Fruit fly (Drosophila melanogaster) whole organism, embryonic: ENCODE data around the gene CG32712.

Source experiments
- Aef1 ChIP-seq: fragments of 200-800 bp; sonication (Bioruptor generic); IDR thresholded peaks from 3 replicates; pipeline ENCODE4 v1.3.6; 2022; ENCODE audit warnings: missing biosample characterization, missing genetic modification characterization
- Atf3 ChIP-seq: fragments of 200-800 bp; sonication (Bioruptor generic); optimal IDR thresholded peaks from 3 replicates; lab custom pipeline; 2016; ENCODE audit warnings: missing biosample characterization, missing genetic modification characterization
- Blimp-1 ChIP-seq: fragments of 200-800 bp; sonication (Bioruptor generic); optimal IDR thresholded peaks from 3 replicates; lab custom pipeline; 2018; ENCODE audit warnings: missing biosample characterization, missing genetic modification characterization, mild to moderate bottlenecking, moderate library complexity, missing genetic modification reagents
- Bteb2 ChIP-seq: fragments of 200-800 bp; sonication (Bioruptor generic); optimal IDR thresholded peaks from 2 replicates; lab custom pipeline; 2016; ENCODE audit warnings: missing biosample characterization, missing genetic modification characterization
- CG10543 ChIP-seq: fragments of 200-800 bp; sonication (Bioruptor generic); optimal IDR thresholded peaks from 3 replicates; lab custom pipeline; 2017; ENCODE audit warnings: missing biosample characterization, mild to moderate bottlenecking, missing genetic modification characterization, moderate library complexity
- CG10959 ChIP-seq: fragments of 200-800 bp; sonication (Bioruptor generic); IDR thresholded peaks from 2 replicates; pipeline ENCODE4 v1.3.6; 2022; ENCODE audit warnings: missing biosample characterization, missing genetic modification characterization
- CG11398 ChIP-seq: fragments of 200-800 bp; sonication (Bioruptor generic); optimal IDR thresholded peaks from 2 replicates; lab custom pipeline; 2016; ENCODE audit warnings: missing biosample characterization, missing genetic modification characterization
- CG11504 ChIP-seq: fragments of 200-800 bp; sonication (Bioruptor generic); optimal IDR thresholded peaks from 3 replicates; lab custom pipeline; 2019; ENCODE audit warnings: missing biosample characterization, mild to moderate bottlenecking, missing genetic modification characterization, moderate library complexity
- CG16813 ChIP-seq: fragments of 200-800 bp; sonication (Bioruptor generic); IDR thresholded peaks from 3 replicates; pipeline ENCODE4 v1.3.6; 2022; ENCODE audit warnings: missing biosample characterization, missing genetic modification characterization; ENCODE audit not compliant: partially characterized antibody
- CG17802 ChIP-seq: fragments of 200-800 bp; sonication (Bioruptor generic); optimal IDR thresholded peaks from 2 replicates; lab custom pipeline; 2018; ENCODE audit warnings: missing biosample characterization, mild to moderate bottlenecking, missing genetic modification characterization, moderate library complexity
- CG1792 ChIP-seq: fragments of 200-800 bp; sonication (Bioruptor generic); optimal IDR thresholded peaks from 2 replicates; lab custom pipeline; 2016; ENCODE audit warnings: missing biosample characterization, missing genetic modification characterization
- CG2678 ChIP-seq: fragments of 200-800 bp; sonication (Bioruptor generic); optimal IDR thresholded peaks from 3 replicates; lab custom pipeline; 2019; ENCODE audit warnings: missing biosample characterization, mild to moderate bottlenecking, missing genetic modification characterization, moderate library complexity
- CG30403 ChIP-seq: fragments of 200-800 bp; sonication (Bioruptor generic); optimal IDR thresholded peaks from 3 replicates; lab custom pipeline; 2016; ENCODE audit warnings: missing biosample characterization, missing genetic modification characterization
- CG31388 ChIP-seq: fragments of 200-800 bp; sonication (Bioruptor generic); optimal IDR thresholded peaks from 2 replicates; lab custom pipeline; 2016; ENCODE audit warnings: missing biosample characterization, missing genetic modification characterization
- CG4617 ChIP-seq: fragments of 200-800 bp; sonication (Bioruptor generic); optimal IDR thresholded peaks from 3 replicates; lab custom pipeline; 2016; ENCODE audit warnings: missing biosample characterization, missing genetic modification characterization, borderline replicate concordance
- CG6683 ChIP-seq: fragments of 200-800 bp; sonication (Bioruptor generic); optimal IDR thresholded peaks from 2 replicates; lab custom pipeline; 2017; ENCODE audit warnings: missing biosample characterization, mild to moderate bottlenecking, missing genetic modification characterization, missing genetic modification reagents
- CG6689 ChIP-seq: fragments of 200-800 bp; sonication (Bioruptor generic); IDR thresholded peaks from 2 replicates; pipeline ENCODE4 v1.3.6; 2022; ENCODE audit warnings: missing biosample characterization, missing genetic modification characterization
- CG6765 ChIP-seq: fragments of 200-800 bp; sonication (Bioruptor generic); optimal IDR thresholded peaks from 3 replicates; lab custom pipeline; 2017; ENCODE audit warnings: missing biosample characterization, mild to moderate bottlenecking, missing genetic modification characterization
- CG7963 ChIP-seq: fragments of 200-800 bp; sonication (Bioruptor generic); IDR thresholded peaks from 3 replicates; pipeline ENCODE4 v1.3.6; 2022; ENCODE audit warnings: missing biosample characterization, missing genetic modification characterization; ENCODE audit not compliant: partially characterized antibody
- CoRest ChIP-seq: fragments of 200-800 bp; sonication (Bioruptor generic); optimal IDR thresholded peaks from 3 replicates; lab custom pipeline; 2018; ENCODE audit warnings: missing biosample characterization, mild to moderate bottlenecking, missing genetic modification characterization, moderate library complexity
- HmgZ ChIP-seq: fragments of 200-800 bp; sonication (Bioruptor generic); optimal IDR thresholded peaks from 2 replicates; lab custom pipeline; 2018; ENCODE audit warnings: missing biosample characterization, mild to moderate bottlenecking, missing genetic modification characterization
- Hmx ChIP-seq: fragments of 200-800 bp; sonication (Bioruptor generic); optimal IDR thresholded peaks from 2 replicates; lab custom pipeline; 2016; ENCODE audit warnings: missing biosample characterization, missing genetic modification characterization
- Hr3 ChIP-seq: fragments of 200-800 bp; sonication (Bioruptor generic); optimal IDR thresholded peaks from 3 replicates; lab custom pipeline; 2016; ENCODE audit warnings: missing biosample characterization, missing genetic modification characterization
- Jarid2 ChIP-seq: fragments of 200-800 bp; sonication (Bioruptor generic); optimal IDR thresholded peaks from 3 replicates; lab custom pipeline; 2017; ENCODE audit warnings: mild to moderate bottlenecking, missing biosample characterization, missing genetic modification reagents, missing genetic modification characterization
- Oaz ChIP-seq: fragments of 200-800 bp; sonication (Bioruptor generic); IDR thresholded peaks from 2 replicates; pipeline ENCODE4 v1.3.6; 2022; ENCODE audit warnings: missing biosample characterization, missing genetic modification characterization
- Taf1 ChIP-seq: fragments of 200-800 bp; sonication (Bioruptor generic); IDR thresholded peaks from 2 replicates; pipeline ENCODE4 v1.3.6; 2022; ENCODE audit warnings: missing biosample characterization, missing genetic modification characterization
- Vsx1 ChIP-seq: fragments of 200-800 bp; sonication (Bioruptor generic); optimal IDR thresholded peaks from 2 replicates; lab custom pipeline; 2017; ENCODE audit warnings: missing biosample characterization, mild to moderate bottlenecking, missing genetic modification characterization, missing genetic modification reagents
- bowl ChIP-seq: fragments of 200-800 bp; sonication (Bioruptor generic); IDR thresholded peaks from 2 replicates; pipeline ENCODE4 v1.3.6; 2022; ENCODE audit warnings: missing biosample characterization, missing genetic modification characterization
- br ChIP-seq: fragments of >200 bp; optimal IDR thresholded peaks from 2 replicates; lab custom pipeline; 2017
- cad ChIP-seq: fragments of >200 bp; optimal IDR thresholded peaks from 2 replicates; lab custom pipeline; 2017; ENCODE audit warnings: missing biosample characterization, missing genetic modification characterization
- cg ChIP-seq: fragments of 200-800 bp; sonication (Bioruptor generic); optimal IDR thresholded peaks from 3 replicates; lab custom pipeline; 2019; ENCODE audit warnings: missing biosample characterization, mild to moderate bottlenecking, missing genetic modification characterization, moderate library complexity
- danr ChIP-seq: fragments of 200-800 bp; sonication (Bioruptor generic); IDR thresholded peaks from 2 replicates; pipeline ENCODE4 v1.3.6; 2022; ENCODE audit warnings: missing biosample characterization, missing genetic modification characterization
- dmrt11E ChIP-seq: fragments of 200-800 bp; sonication (Bioruptor generic); optimal IDR thresholded peaks from 3 replicates; lab custom pipeline; 2018; ENCODE audit warnings: missing biosample characterization, mild to moderate bottlenecking, missing genetic modification characterization, moderate library complexity
- eve ChIP-seq, 2 experiments: fragments of >200 bp; optimal IDR thresholded peaks; 2 replicates each; lab custom pipeline; 2017; ENCODE audit warnings: missing biosample characterization in 2 of 2, missing genetic modification characterization in 2 of 2
- ind ChIP-seq: fragments of 200-800 bp; sonication (Bioruptor generic); optimal IDR thresholded peaks from 3 replicates; lab custom pipeline; 2016; ENCODE audit warnings: missing biosample characterization, missing genetic modification characterization
- ken ChIP-seq: fragments of 200-800 bp; sonication (Bioruptor generic); IDR thresholded peaks from 3 replicates; pipeline ENCODE4 v1.3.6; 2022; ENCODE audit warnings: missing biosample characterization, missing genetic modification characterization
- nau ChIP-seq: fragments of 200-800 bp; sonication (Bioruptor generic); optimal IDR thresholded peaks from 3 replicates; lab custom pipeline; 2017; ENCODE audit warnings: missing biosample characterization, mild to moderate bottlenecking, missing genetic modification characterization, missing genetic modification reagents
- pho ChIP-seq: fragments of 200-800 bp; sonication (Bioruptor generic); optimal IDR thresholded peaks from 2 replicates; lab custom pipeline; 2016; ENCODE audit warnings: missing biosample characterization, missing genetic modification characterization
- phol ChIP-seq: fragments of 200-800 bp; sonication (Bioruptor generic); optimal IDR thresholded peaks from 3 replicates; lab custom pipeline; 2018; ENCODE audit warnings: missing biosample characterization, mild to moderate bottlenecking, missing genetic modification characterization, moderate library complexity
- prd ChIP-seq, 3 experiments: fragments of >200 bp in 2 of 3; fragments of 200-800 bp in 1 of 3; sonication (Bioruptor generic) in 1 of 3; optimal IDR thresholded peaks in 2 of 3; IDR thresholded peaks in 1 of 3; 2 replicates in 2 of 3; 3 replicates in 1 of 3; pipeline versions ENCODE4 v1.3.6 to Lab custom; 2017 to 2022; ENCODE audit warnings: missing biosample characterization in 1 of 3, missing genetic modification characterization in 1 of 3
- psq ChIP-seq: fragments of 200-800 bp; sonication (Bioruptor generic); optimal IDR thresholded peaks from 2 replicates; lab custom pipeline; 2017; ENCODE audit warnings: missing biosample characterization, missing genetic modification characterization
- sc ChIP-seq, 3 experiments: fragments of >200 bp in 2 of 3; fragments of 200-800 bp in 1 of 3; sonication (Bioruptor generic) in 1 of 3; optimal IDR thresholded peaks; 2 replicates in 2 of 3; 3 replicates in 1 of 3; lab custom pipeline; 2017; ENCODE audit warnings: mild to moderate bottlenecking in 1 of 3, missing biosample characterization in 1 of 3, missing genetic modification characterization in 1 of 3, missing genetic modification reagents in 1 of 3
- sob ChIP-seq: fragments of 200-800 bp; sonication (Bioruptor generic); IDR thresholded peaks from 2 replicates; pipeline ENCODE4 v1.3.6; 2022; ENCODE audit warnings: missing biosample characterization, missing genetic modification characterization
- ssp ChIP-seq: fragments of 200-800 bp; sonication (Bioruptor generic); IDR thresholded peaks from 2 replicates; pipeline ENCODE4 v1.3.6; 2022; ENCODE audit warnings: missing biosample characterization, missing genetic modification characterization
- stc ChIP-seq: fragments of 200-800 bp; sonication (Bioruptor generic); IDR thresholded peaks from 2 replicates; pipeline ENCODE4 v1.3.6; 2022; ENCODE audit warnings: missing biosample characterization, missing genetic modification characterization
- toy ChIP-seq: fragments of 200-800 bp; sonication (Bioruptor generic); IDR thresholded peaks from 2 replicates; pipeline ENCODE4 v1.3.6; 2022; ENCODE audit warnings: missing biosample characterization, missing genetic modification characterization
- tup ChIP-seq: fragments of 200-800 bp; sonication (Bioruptor generic); optimal IDR thresholded peaks from 2 replicates; lab custom pipeline; 2016; ENCODE audit warnings: missing biosample characterization, mild to moderate bottlenecking, missing genetic modification characterization, moderate library complexity
- usp ChIP-seq: fragments of >200 bp; optimal IDR thresholded peaks from 2 replicates; lab custom pipeline; 2017; ENCODE audit warnings: missing biosample characterization, missing genetic modification characterization
- wor ChIP-seq: fragments of 200-800 bp; sonication (Bioruptor generic); IDR thresholded peaks from 2 replicates; pipeline ENCODE4 v1.3.6; 2022; ENCODE audit warnings: missing biosample characterization, missing genetic modification characterization
- yki ChIP-seq: fragments of >200 bp; optimal IDR thresholded peaks from 3 replicates; lab custom pipeline; 2018

CG32712 gene

dm6 chrX:8444883-8445572 lies 11.4 kb upstream of the CG32712 start (continued):
- TF ChIP-seq sc (optimal IDR thresholded peaks at IDR 0.05; lab: Kevin White, UChicago) (no peak), sc (GFP tag; optimal IDR thresholded peaks at IDR 0.05; lab: Kevin White, UChicago) (peak; percentile 17), CG2678 (tag; lab: Kevin White, UChicago) (peak; percentile 75), CoRest (tag; lab: Kevin White, UChicago) (peak; percentile 77), stc (GFP tag; lab: Robert Waterston, UW) (peak; percentile 65), Blimp-1 (peak; percentile 66), CG30403 (peak; percentile 36), Hr3 (GFP tag; lab: Kevin White, UChicago) (peak; percentile 45), CG31388 (GFP tag; lab: Kevin White, UChicago) (no peak), ind (GFP tag; lab: Kevin White, UChicago) (no peak), CG10543 (GFP tag; lab: Kevin White, UChicago) (peak; percentile 54), Jarid2 (GFP tag; lab: Kevin White, UChicago) (no peak), tup (GFP tag; lab: Kevin White, UChicago) (no peak), Vsx1 (GFP tag; lab: Kevin White, UChicago) (no peak), CG17802 (tag; lab: Kevin White, UChicago) (no peak), CG6689 (GFP tag; lab: Robert Waterston, UW) (peak; percentile 62; the same call in 1 of the 2 replicates), Atf3 (GFP tag; lab: Kevin White, UChicago) (no peak), nau (GFP tag; lab: Kevin White, UChicago) (no peak), cg (GFP tag; lab: Kevin White, UChicago) (peak; percentile 54), CG1792 (GFP tag; lab: Kevin White, UChicago) (no peak), ken (GFP tag; lab: Robert Waterston, UW) (no peak), phol (tag; lab: Kevin White, UChicago) (peak; percentile 85), psq (GFP tag; lab: Kevin White, UChicago) (no peak), CG10959 (GFP tag; lab: Robert Waterston, UW) (peak; percentile 29; the same call in 1 of the 2 replicates), CG6765 (GFP tag; lab: Kevin White, UChicago) (no peak), toy (GFP tag; lab: Robert Waterston, UW) (no peak), CG7963 (no peak), Oaz (GFP tag; lab: Robert Waterston, UW) (peak; percentile 29; the same call in 1 of the 2 replicates), CG6683 (GFP tag; lab: Kevin White, UChicago) (no peak), br (lab: Kevin White, UChicago) (no peak), Hmx (GFP tag; lab: Kevin White, UChicago) (no peak), wor (GFP tag; lab: Robert Waterston, UW) (no peak), CG11504 (tag; lab: Kevin White, UChicago) (peak; percentile 72), CG16813 (no peak), eve (GFP tag; optimal IDR thresholded peaks at IDR 0.05; lab: Kevin White, UChicago) (no peak), sob (GFP tag; lab: Robert Waterston, UW) (no peak), bowl (no peak), danr (no peak), pho (GFP tag; lab: Kevin White, UChicago) (no peak), CG11398 (GFP tag; lab: Kevin White, UChicago) (no peak), Taf1 (GFP tag; lab: Robert Waterston, UW) (no peak), yki (lab: Kevin White, UChicago) (no peak), cad (GFP tag; lab: Kevin White, UChicago) (no peak), HmgZ (tag; lab: Kevin White, UChicago) (peak; percentile 33), usp (no peak), Aef1 (no peak), Bteb2 (GFP tag; lab: Kevin White, UChicago) (no peak), prd (optimal IDR thresholded peaks at IDR 0.05; lab: Kevin White, UChicago) (no peak), prd (GFP tag; IDR thresholded peaks at IDR 0.05; lab: Robert Waterston, UW) (peak; percentile 66), CG4617 (GFP tag; lab: Kevin White, UChicago) (no peak), ssp (GFP tag; lab: Robert Waterston, UW) (no peak), dmrt11E (tag; lab: Kevin White, UChicago) (peak; percentile 92)
